Fruit fly (Drosophila melanogaster) whole organism, larva: ENCODE results near the gene CG31368.

Experiments
- noc ChIP-seq: fragments of 200-800 bp; sonication (Bioruptor generic); optimal IDR thresholded peaks from 3 replicates; lab custom pipeline; 2019; ENCODE audit warnings: missing biosample characterization, mild to moderate bottlenecking, missing genetic modification characterization, moderate library complexity

Gene CG31368

DNA sequence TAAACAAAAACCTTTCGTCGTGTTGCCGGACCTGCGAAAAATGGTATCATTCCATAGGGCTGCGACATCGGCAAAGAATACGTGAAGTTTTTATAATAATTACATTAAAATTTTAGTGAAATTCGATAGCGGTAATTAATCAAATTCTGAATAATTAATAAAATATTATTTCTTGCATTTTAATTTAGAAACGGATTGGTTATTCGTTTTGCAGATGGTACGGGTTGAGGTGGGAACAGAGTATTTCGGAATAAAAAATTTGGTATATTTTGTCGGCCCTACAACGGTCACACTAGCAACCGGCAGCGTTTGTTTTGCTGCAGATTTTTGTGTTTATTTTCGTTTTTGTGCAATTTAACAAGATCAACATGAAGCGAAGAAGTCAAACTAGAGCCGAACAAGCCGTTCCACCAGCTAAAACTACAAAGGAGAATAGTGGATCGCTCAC is at the start of gene CG31368, which contains the start of gene CG6962:
Gene CG31368 (plus strand): TSS at position 285 of the 448 bp plus-strand sequence.
Gene CG6962 (minus strand): TSS at position 29 of the 448 bp plus-strand sequence.
- TF ChIP-seq noc: no peak

DNA sequence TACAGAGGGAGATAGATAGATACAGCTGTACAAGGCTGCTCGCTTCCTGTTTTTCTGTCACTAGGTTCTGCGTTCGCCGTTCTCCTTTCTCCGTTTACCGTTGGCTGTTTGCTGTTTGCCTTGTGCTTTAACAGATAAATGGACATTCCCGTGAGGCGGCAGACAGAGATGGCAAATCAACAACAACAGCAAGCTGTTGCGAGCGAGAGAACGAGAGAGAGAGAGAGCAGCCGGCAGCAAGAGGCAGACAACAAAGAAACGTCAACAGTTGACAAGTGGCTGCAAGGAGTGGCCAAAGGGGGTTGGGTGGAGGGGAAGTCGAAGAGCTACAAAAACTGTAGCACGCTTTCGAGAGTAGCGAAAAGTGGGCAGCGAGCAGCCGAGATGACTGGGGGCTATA is 49.2 kb upstream of the CG31368 start:
- no peak for TF ChIP-seq noc

DNA sequence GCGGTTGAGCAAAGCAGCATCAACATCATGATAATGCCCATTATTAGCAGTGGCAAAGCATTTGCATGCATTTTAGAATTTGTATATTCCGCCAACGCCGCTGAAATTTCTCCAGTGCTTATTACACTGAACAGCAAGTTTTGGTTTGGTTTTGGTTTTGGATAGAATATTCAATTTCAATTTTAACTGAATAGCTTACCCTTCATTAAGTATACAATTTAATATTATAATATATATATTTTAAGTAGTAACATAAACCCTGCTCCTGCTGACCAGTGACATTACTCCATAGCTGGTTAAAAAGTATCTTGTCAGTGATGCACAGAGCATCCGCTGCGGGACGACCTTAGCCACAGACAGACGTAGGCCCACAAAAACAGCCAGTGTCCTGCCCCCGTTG is 35.2 kb upstream of the CG31368 start:
- no peak for TF ChIP-seq noc

DNA sequence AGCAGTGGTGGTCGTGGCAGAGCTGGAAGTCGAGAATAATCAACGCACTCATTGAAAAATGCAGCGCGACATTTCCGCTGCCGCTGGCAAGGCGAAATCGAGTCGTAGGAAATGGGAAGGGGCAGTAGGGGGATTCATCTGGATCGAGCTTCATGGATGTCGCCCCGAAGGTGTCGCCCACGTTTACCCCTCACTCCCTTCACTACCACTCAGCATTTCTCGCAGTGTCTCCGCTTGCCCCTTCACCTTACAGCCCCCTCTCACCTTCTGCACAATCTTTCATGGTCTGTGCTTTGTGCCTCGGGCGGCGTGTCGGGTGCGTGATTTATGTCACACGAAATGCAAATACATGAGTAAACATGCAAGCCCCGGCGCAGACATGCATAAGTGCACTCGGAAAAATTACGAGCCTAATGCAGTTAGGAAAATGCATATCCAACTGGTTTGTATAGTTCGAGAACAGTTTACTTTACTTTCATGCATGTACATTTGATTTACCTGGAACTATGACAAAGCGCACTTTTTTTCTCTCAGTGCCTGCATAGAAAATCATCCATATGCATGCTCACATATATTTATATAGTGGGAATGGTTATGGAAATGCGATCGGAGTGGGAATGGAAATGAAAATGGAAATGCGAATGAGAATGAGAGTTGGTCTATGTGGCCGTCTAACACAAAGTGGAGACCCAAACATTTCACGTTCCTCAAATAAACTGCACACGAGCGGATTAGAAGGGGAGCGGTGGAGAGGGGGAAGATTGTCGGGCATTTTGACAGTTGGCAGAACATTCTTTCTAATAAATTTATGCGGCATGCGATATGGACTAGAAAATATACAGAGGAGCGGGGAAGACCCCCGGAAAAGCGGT is 33.0 kb upstream of the CG31368 start:
- TF ChIP-seq noc: no peak

DNA sequence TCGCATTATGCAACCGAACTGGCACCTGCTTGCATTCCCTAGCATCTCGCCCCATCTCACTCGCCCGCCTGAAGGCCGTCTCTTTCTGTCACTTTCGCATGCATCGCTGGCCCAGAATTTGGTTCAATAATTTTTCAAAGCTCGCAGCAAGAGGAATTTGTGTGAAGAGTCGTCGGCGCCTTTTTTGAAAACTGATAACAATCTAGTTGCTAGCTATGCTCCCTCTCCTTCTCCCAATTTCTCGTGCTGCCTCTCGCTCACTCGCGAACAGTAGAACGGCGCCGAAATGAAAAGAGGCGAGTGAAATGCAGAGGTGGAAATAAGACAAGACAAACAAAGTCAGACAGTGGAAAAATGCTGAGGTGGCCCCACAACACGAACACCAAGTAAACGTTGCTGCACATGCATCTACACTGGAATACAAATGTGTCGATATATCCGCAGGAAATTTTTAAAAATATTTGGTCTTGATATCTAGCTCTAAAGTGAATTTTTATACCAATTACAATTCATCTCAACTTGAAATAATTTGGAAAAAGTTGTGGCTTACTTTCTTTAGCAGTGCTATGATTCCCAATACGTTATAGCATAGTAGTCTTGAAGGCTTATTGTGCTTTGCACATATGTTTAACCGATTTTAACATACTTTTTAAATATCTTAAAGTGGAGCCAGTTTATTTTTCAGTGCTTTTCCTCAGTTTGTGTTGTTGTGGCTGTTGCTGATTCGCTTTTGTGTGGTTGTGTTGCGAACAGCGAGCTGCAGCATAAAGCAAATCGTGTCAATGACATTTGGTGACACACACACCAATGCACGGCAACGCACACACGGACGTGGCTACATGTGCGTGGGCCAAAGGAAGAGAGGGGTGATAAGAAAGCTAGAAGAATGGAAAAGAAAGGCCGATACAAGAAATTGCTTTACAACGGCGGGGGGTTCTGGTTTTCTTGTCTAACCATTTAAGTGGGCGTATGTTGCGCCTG is 31.4 kb upstream of the CG31368 start:
- TF ChIP-seq noc: no peak

DNA sequence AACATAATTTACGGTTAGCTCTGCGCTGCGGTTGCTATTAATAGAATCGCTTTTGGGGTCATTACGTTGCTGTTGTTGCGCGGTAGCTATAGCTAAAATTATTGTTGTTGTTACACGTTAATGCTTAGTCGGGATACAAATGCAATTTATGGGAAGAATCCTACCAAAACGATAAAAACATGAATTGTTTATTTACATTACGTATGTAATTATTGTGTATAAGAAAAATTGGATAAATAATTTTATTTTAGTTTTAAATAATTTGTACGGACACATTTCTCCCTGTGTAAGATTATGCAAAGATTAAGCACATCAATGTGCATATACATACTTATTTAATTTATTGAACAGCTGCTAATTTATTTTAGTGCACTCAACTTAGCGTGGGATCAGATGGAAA is 30.7 kb upstream of the CG31368 start:
- TF ChIP-seq noc: no peak

DNA sequence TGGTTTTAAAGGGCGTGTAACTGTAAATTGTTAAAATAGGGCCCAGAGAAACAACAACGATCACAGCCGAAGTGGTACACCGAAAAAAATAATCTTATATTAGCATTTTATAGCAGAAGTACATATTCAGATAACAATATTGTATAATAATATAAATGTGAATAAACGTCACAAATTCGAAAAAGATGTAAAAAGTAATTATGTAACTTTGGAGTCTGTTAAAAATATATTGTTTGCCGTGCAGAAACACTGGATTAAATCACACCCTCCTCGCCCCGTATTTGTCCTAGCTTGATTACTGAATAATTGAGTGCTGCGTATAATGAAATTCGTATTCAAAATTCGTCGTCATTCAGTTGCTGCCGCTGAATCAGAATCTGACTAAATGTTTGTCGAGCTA is 27.4 kb upstream of the CG31368 start:
- TF ChIP-seq noc: no peak

DNA sequence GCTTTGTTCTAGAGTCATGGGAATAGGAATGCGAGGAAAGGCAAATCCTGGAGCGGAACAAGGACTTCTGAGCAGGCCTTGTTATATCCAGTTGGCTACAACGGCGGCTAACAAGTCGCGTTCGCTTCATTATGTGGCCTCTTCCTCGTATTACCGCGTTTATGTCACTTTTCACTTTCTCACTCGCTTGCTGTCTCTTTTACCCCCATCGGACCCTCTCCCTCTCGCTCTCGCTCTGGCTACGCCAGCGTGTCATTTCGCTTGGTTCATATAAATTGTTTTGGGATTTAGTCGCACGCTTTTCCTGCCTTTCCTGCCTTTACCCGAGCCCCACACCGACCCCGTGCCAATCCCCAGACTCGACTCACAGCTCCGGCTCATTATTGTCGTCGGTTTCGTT is 26.3 kb upstream of the CG31368 start:
- no peak for TF ChIP-seq noc

DNA sequence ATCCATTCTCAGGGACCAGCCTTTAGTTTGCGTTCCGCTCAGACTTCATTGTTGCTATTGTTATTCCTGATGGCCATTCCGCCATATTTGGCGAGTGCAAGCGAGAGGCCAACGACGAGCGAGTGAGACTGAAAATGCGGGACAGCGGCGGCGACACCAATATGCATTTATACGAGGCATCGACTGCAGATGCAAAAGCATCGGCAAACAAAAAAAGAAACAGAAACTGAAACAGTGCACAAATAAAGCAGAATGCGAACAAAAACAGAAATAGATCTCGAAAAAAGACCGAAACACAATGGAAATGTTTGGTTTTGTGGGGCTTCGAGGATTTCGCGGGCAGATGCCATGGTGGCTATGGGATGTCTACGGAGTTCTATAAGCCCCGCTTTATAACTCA is 23.5 kb upstream of the CG31368 start:
- TF ChIP-seq noc: no peak

DNA sequence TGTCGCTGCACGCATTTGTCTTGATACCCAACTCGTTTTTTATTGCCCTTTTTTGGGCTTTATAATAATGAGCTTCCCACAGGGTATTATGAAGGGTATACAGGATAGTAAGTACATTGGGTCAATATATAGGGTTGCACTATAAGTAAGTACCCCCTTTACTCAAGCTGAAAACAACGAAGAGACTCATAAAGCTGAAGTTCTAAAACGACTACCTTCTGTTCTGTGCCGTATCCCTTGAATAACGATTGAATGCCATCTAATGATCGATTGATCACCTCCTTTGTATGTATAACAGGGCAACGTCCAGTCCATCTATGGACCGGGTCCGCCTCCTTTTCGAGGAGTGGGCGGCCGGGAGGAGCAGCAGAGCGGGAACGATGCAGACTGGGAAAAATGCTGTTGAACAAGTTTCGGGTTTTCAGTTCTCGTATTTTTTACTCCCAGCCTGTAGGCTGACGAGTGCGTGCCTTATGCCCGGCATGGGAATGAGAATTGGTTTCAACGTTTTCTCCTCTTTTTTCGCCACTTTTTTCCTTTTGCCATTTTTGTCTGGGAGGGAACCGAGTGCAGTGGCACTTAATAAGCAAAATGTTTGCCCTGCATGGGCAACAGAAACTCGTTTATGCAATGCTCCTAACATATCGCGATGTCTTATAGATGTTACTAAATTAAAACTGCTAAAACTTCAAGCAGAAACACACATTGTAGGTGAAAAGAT is 22.9 kb upstream of the CG31368 start:
- no peak for TF ChIP-seq noc

DNA sequence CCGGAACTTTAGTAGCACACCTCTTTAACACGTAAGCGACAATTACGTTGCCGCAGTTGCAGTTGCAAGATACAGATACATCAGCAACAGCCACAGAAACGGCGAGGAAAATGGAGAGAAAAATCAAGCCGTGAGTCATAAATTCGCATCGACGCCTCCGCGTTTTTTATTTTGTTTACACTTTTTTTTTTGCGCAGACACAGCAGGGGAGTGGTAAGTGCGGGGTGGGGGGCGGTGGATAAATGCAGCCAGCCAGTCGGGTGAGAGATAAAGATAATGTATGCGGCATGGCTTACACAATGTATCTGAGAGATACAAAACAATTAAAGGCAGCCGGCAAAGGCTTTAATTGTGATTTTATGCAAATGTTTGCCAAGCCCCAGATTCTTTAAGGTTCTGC is 17.5 kb upstream of the CG31368 start:
- no peak for TF ChIP-seq noc

DNA sequence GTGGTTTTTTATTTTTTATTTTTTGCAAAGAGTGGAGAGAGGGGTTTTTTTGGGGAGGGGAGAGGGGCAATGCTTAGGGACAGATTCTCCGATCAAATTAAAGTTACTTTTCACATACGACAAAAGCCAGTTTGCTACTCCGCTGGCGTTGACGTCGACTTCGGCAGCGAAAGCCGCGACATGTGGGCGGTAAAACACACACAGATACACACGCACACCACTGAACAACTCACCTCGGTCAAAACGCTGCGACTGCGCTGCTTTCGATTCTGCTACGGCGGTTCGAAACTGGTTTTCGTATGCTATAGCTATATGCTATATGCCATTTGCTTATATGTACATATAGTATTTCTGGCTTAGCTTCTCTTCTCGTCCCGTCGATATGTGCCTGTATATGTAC is 14.0 kb upstream of the CG31368 start:
- TF ChIP-seq noc: no peak

DNA sequence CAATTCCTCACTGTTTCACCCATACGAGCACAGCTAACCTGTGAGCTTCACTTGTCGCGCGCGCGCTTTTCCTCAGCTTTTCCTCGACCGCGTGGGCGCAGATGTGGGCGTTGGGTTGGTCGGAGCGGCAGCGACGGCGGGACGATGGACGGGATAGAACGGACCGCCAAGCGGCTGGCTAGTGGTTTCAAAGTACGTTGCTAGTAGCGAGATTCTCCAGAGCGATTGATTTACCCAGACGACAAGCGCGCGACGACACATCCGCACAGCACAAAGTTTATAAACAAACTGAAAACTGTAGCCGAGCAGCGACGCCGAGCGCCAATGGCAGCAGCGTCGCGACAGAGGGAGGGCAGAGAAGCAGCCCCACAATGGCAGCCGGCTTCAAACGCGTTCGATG is 13.4 kb upstream of the CG31368 start, which contains the start of gene CG6959:
Gene CG6959 (minus strand): TSS at position 292 of the 400 bp plus-strand sequence.
- no peak for TF ChIP-seq noc

DNA sequence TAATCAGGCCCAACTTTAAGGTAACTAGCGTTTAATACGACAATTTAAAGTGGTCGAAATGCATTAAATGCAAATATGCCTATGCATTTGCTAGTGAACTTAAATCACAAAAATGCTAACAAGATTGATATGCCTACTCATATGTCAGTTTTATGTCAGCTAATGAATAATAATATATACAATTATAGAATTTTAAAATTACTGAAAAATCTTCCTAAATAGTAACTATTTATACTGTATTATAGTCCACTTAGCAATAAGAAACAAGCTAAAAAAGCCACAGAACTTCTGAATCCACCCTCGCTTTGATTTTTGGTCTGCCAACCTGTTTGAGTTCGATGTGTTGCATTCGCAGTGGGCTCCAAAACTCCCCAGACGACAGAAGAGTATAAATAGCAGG is 12.9 kb upstream of the CG31368 start:
- no peak for TF ChIP-seq noc

DNA sequence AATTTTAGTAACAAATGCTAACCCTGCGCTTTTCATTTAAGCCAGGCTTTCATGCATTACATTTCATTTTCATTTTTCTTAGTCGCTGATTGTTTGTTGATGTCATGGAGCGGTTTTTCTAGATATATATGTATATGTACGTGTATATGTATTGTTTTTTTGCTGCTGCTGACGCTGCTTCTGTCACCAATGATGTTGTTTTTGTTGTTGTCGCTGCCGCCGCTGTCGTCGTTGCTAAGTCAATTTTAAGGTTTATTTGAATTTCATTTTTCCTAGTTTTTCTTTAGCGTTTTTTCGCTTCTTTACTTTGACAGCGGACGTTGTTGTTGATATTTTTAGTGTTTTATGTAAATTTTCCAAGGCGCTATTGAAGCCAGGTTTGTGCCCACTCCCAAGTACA is 12.5 kb upstream of the CG31368 start:
- no peak for TF ChIP-seq noc

DNA sequence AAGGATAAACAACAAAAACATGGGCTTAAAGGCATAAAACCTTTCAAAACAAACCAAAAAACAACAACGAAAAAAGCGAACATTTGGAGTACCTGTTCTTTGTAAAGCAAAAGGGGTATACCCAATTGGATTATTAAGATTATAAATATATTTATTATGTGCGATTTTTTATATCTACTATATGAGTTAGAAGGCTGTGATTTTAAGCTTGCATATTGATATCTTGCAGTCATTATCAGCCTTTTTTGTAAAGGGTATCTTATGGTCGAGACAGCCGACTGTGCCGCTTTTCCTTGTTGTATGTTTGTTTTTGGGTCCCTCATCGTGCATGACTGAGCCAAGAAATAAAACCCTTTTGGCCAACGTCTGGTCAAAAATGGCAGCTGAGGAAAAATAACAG is 9.9 kb upstream of the CG31368 start:
- no peak for TF ChIP-seq noc

DNA sequence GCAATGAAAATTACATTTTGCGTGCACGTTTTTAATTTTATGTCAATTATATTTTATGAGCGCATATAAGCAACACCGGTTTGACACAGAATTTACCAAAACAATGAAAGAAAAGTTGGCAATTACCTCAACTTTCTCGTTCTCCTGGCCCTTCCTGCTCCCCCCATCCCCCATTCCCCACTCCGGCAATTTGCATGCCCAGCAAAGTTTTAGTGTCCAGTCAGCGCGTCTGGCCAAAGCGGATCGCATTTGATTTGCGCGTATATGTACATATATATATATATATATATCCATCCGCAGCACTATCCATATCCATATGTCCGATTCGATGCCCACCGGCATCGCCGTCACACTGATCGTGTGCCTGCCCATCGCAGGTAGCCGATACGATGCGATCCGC is 5.8 kb upstream of the CG31368 start:
- no peak for TF ChIP-seq noc
